Worm (Caenorhabditis elegans): Measurements from ENCODE around the gene gcy-8.
A peak's percentile ranks its signal among the peaks of the same experiment; 100 is the strongest.

Gene gcy-8

DNA sequence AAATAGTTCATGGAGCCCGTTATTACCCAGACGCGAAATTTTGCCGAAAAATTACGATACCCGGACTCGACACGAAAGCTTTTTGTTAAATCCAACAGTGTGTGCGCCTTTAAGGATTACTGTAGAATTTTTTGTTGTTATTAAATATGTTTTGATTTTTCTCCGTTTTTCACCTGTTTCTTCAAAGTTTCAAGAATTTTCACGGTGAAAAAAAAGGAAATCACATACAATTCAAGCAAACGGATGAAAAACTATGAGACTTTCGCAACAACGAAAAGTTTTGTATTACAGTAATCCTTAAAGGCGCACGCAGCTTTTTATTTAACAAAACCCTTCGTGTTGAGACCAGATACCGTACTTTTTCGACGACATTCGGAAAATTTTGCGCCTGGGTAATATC lies 26.1 kb downstream of the gcy-8 start:
- no peak for TF ChIP-seq ceh-28 (tag; optimal IDR thresholded peaks at IDR 0.05)
- no peak for TF ChIP-seq mep-1 (tag; optimal IDR thresholded peaks at IDR 0.05)
- peak in 1 of 2 experiments; percentile 80 for TF ChIP-seq unc-62 (GFP tag; optimal IDR thresholded peaks at IDR 0.05 in 1 of 2)
- TF ChIP-seq unc-62 (tag; optimal IDR thresholded peaks at IDR 0.05): no peak

DNA sequence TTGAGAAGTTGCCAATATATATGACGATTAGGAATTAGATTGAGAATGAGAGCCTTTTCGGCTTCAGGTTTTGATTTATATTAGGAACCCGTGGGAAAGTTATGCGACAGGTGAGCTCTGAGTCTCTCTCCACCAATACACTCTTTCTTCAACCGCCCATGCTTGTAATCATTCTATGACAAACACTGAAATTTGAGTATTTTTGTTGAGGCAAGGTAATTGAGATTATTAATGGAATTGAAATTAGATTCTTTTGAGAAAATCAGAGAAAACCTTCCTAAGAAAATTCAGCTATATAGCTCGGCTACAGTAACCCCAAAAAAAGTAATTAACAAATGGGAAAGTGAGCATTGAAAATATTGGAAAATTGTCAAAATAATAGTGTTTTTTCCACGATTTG lies 27.9 kb downstream of the gcy-8 start, which contains the start of gene ceh-19:
Gene ceh-19, minus strand, starts transcription at position 101 of the 400 bp plus-strand sequence.
- TF ChIP-seq spr-1 (tag; optimal IDR thresholded peaks at IDR 0.05) (no peak), aha-1 (tag) (peak; percentile 57)

DNA sequence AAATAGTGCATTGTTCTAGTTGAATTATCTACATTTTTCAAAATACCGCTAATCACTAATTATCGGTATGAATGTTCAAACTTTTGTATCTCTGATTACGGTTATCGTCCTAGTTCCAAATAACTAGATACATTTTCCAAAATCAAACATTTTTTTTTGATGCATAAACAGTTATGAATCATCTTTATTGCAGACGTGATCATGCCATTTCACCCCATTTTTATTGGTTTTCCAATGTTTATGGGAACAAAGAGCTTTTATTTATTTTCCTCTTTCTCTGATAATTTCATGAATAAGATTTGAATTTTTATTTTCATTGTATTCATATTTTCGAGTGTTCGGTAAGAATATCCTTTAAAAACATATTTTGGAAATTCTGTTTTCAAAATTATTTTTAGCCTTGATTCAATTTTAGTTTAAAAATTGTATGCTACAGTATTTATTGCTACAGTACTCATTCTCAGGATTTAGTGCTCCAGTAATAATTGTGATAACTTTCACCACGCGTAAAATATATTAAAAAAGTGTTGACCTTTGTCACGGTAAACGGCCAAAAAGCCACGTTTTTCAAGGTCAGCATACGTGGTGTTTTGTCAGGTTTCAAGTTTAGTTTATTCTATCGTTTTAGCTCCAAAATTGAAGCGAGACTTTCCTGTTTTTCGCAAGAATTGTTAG lies 28.8 kb downstream of the gcy-8 start, which contains the start of gene csr-1:
Gene csr-1, plus strand, starts transcription at position 625 of the 675 bp plus-strand sequence.
- TF ChIP-seq nhr-42 (GFP tag; IDR thresholded peaks at IDR 0.05) (no peak), dve-1 (tag; optimal IDR thresholded peaks at IDR 0.05; ENCODE audit: insufficient read depth) (peak; percentile 43), php-3 (GFP tag; IDR thresholded peaks at IDR 0.05) (peak; percentile 74), daf-16 (GFP tag; optimal IDR thresholded peaks at IDR 0.05) (no peak), daf-16 (tag; optimal IDR thresholded peaks at IDR 0.05) (peak; percentile 61)

DNA sequence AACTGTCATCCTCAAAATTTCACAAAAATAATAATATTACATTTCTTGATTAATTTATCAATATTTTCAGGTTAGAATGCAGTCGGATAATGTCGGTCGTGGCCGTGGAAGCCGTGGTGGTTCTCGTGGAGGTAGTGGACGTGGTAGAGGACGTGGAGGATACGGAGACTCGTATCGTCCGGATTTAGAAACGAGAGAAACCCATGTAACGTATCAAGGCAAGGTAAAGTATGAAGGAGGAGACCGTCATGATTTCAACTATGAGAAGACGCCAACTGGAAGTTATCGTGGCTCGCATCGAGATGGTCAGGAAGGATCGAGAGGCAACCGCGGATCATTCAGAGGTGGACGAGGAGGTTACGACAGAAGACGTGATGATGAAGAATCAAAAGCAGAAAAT lies 29.6 kb downstream of the gcy-8 start, which contains the start of gene frpr-10:
Gene frpr-10, plus strand, starts transcription at position 301 of the 400 bp plus-strand sequence.
- no peak for TF ChIP-seq unc-39 (tag; optimal IDR thresholded peaks at IDR 0.05)
- TF ChIP-seq mxl-2 (GFP tag; conservative IDR thresholded peaks at IDR 0.05): no peak
- no peak for TF ChIP-seq mdl-1 (tag; optimal IDR thresholded peaks at IDR 0.05)
- TF ChIP-seq aha-1 (tag): no peak
- no peak for TF ChIP-seq unc-130 (GFP tag; optimal IDR thresholded peaks at IDR 0.05)
- 0 out of 2 replicates have a peak, but pooled peaks have one; percentile 27 for TF ChIP-seq egl-43 (GFP tag; IDR thresholded peaks at IDR 0.05)
- TF ChIP-seq lin-39 (tag; optimal IDR thresholded peaks at IDR 0.05): no peak
- TF ChIP-seq dmd-6 (GFP tag; IDR thresholded peaks at IDR 0.05): no peak
- no peak for TF ChIP-seq zip-2 (tag; optimal IDR thresholded peaks at IDR 0.05)
- TF ChIP-seq aly-2 (tag; optimal IDR thresholded peaks at IDR 0.05): no peak
- TF ChIP-seq nhr-77 (tag; optimal IDR thresholded peaks at IDR 0.05): no peak
- TF ChIP-seq set-16 (GFP tag; IDR thresholded peaks at IDR 0.05): 0 out of 2 replicates have a peak, but pooled peaks have one; percentile 14
- TF ChIP-seq hlh-11 (tag; optimal IDR thresholded peaks at IDR 0.05): no peak
- no peak for TF ChIP-seq F26F4.8 (GFP tag; conservative IDR thresholded peaks at IDR 0.05)
- peak in 1 of 2 experiments; percentile 45 for TF ChIP-seq unc-62 (GFP tag; optimal IDR thresholded peaks at IDR 0.05 in 1 of 2)
- TF ChIP-seq unc-62 (tag; optimal IDR thresholded peaks at IDR 0.05): no peak

DNA sequence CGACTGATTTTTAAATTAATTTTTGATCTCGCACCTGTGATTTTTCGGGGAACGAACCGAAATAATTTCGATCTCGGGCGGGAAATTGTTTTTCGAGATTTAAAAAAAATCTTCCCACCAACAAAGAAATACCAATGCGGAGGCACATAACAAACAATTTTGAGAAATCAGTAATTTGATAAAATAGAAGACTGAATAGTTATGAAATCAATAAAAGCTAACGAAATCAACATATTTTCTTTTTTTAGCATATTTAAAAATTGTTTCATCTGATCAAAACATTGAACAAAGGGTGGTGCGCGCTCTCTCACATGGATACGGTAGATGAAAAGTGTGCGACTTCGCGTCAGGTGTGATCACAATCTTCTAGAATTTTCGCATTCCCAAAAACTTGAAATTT lies 30.1 kb downstream of the gcy-8 start:
- TF ChIP-seq Y48G9A.11 (GFP tag; IDR thresholded peaks at IDR 0.05) (peak; percentile 67), nhr-6 (tag; optimal IDR thresholded peaks at IDR 0.05) (no peak), F49E8.2 (tag; optimal IDR thresholded peaks at IDR 0.05; ENCODE audit: borderline replicate concordance) (peak; percentile 34), lsy-2 (tag; optimal IDR thresholded peaks at IDR 0.05) (peak in 1 of 2 experiments; percentile 26), F37D6.2 (tag; optimal IDR thresholded peaks at IDR 0.05) (no peak), duxl-1 (tag; optimal IDR thresholded peaks at IDR 0.05; ENCODE audit: poor library complexity) (no peak), madf-5 (GFP tag; IDR thresholded peaks at IDR 0.05) (no peak), tra-1 (GFP tag; IDR thresholded peaks at IDR 0.05) (no peak), fkh-10 (GFP tag; optimal IDR thresholded peaks at IDR 0.05) (no peak), unc-130 (GFP tag; optimal IDR thresholded peaks at IDR 0.05) (peak; percentile 75), lin-1 (GFP tag; IDR thresholded peaks at IDR 0.05) (no peak), lin-38 (GFP tag; IDR thresholded peaks at IDR 0.05) (peak; percentile 30; the same call in 1 of the 2 replicates), nhr-28 (tag; optimal IDR thresholded peaks at IDR 0.05) (no peak), nhr-41 (GFP tag; IDR thresholded peaks at IDR 0.05) (no peak), php-3 (GFP tag; IDR thresholded peaks at IDR 0.05) (no peak), zip-11 (GFP tag; IDR thresholded peaks at IDR 0.05) (no peak), ztf-11 (tag; optimal IDR thresholded peaks at IDR 0.05) (no peak)
